Fruit fly (Drosophila melanogaster) whole organism, embryonic: ENCODE measurements around the gene Irbp18.

Source experiments
- CG10543 ChIP-seq: fragments of 200-800 bp; sonication (Bioruptor generic); optimal IDR thresholded peaks from 3 replicates; lab custom pipeline; 2017; ENCODE audit warnings: missing biosample characterization, mild to moderate bottlenecking, missing genetic modification characterization, moderate library complexity
- CG10565 ChIP-seq: fragments of 200-800 bp; sonication (Bioruptor generic); optimal IDR thresholded peaks from 3 replicates; lab custom pipeline; 2016; ENCODE audit warnings: missing biosample characterization, mild to moderate bottlenecking, missing genetic modification characterization
- CG11085 ChIP-seq: fragments of 200-800 bp; sonication (Bioruptor generic); IDR thresholded peaks from 2 replicates; pipeline ENCODE4 v1.3.6; 2022; ENCODE audit warnings: missing biosample characterization, missing genetic modification characterization
- CG12155 ChIP-seq: fragments of 200-800 bp; sonication (Bioruptor generic); optimal IDR thresholded peaks from 3 replicates; lab custom pipeline; 2016; ENCODE audit warnings: missing biosample characterization, missing genetic modification characterization
- CG14050 ChIP-seq: fragments of 200-800 bp; sonication (Bioruptor generic); IDR thresholded peaks from 3 replicates; pipeline ENCODE4 v1.3.6; 2022; ENCODE audit warnings: missing biosample characterization, missing genetic modification characterization
- CG14710 ChIP-seq: fragments of 200-800 bp; sonication (Bioruptor generic); optimal IDR thresholded peaks from 3 replicates; lab custom pipeline; 2019; ENCODE audit warnings: missing biosample characterization, mild to moderate bottlenecking, missing genetic modification characterization, moderate library complexity
- CG17186 ChIP-seq: fragments of 200-800 bp; sonication (Bioruptor generic); optimal IDR thresholded peaks from 3 replicates; lab custom pipeline; 2017; ENCODE audit warnings: missing biosample characterization, missing genetic modification reagents, missing genetic modification characterization
- CG17328 ChIP-seq: fragments of 200-800 bp; sonication (Bioruptor generic); IDR thresholded peaks from 2 replicates; pipeline ENCODE4 v1.3.6; 2022; ENCODE audit warnings: missing biosample characterization, missing genetic modification characterization
- CG17359 ChIP-seq: fragments of 200-800 bp; sonication (Bioruptor generic); optimal IDR thresholded peaks from 3 replicates; lab custom pipeline; 2018; ENCODE audit warnings: missing biosample characterization, mild to moderate bottlenecking, missing genetic modification characterization, moderate library complexity
- CG17912 ChIP-seq: fragments of 200-800 bp; sonication (Bioruptor generic); optimal IDR thresholded peaks from 2 replicates; lab custom pipeline; 2018; ENCODE audit warnings: missing biosample characterization, mild to moderate bottlenecking, missing genetic modification characterization
- CG1792 ChIP-seq: fragments of 200-800 bp; sonication (Bioruptor generic); optimal IDR thresholded peaks from 2 replicates; lab custom pipeline; 2016; ENCODE audit warnings: missing biosample characterization, missing genetic modification characterization
- CG18262 ChIP-seq: fragments of 200-800 bp; optimal IDR thresholded peaks from 3 replicates; lab custom pipeline; 2019; ENCODE audit warnings: missing biosample characterization, mild to moderate bottlenecking, missing genetic modification characterization, moderate library complexity
- CG31224 ChIP-seq: fragments of 200-800 bp; sonication (Bioruptor generic); IDR thresholded peaks from 2 replicates; pipeline ENCODE4 v1.3.6; 2022; ENCODE audit warnings: missing biosample characterization, missing genetic modification characterization
- CG31388 ChIP-seq: fragments of 200-800 bp; sonication (Bioruptor generic); optimal IDR thresholded peaks from 2 replicates; lab custom pipeline; 2016; ENCODE audit warnings: missing biosample characterization, missing genetic modification characterization
- CG4424 ChIP-seq: fragments of 200-800 bp; sonication (Bioruptor generic); optimal IDR thresholded peaks from 3 replicates; lab custom pipeline; 2016; ENCODE audit warnings: missing biosample characterization, missing genetic modification characterization
- CG4617 ChIP-seq: fragments of 200-800 bp; sonication (Bioruptor generic); optimal IDR thresholded peaks from 3 replicates; lab custom pipeline; 2016; ENCODE audit warnings: missing biosample characterization, missing genetic modification characterization, borderline replicate concordance
- CG7556 ChIP-seq: fragments of 200-800 bp; sonication (Bioruptor generic); optimal IDR thresholded peaks from 2 replicates; lab custom pipeline; 2017; ENCODE audit warnings: missing biosample characterization, mild to moderate bottlenecking, missing genetic modification characterization
- CG8359 ChIP-seq: fragments of 200-800 bp; sonication (Bioruptor generic); optimal IDR thresholded peaks from 2 replicates; lab custom pipeline; 2017; ENCODE audit warnings: missing biosample characterization, mild to moderate bottlenecking, missing genetic modification characterization, borderline replicate concordance
- D19A ChIP-seq: fragments of 200-800 bp; optimal IDR thresholded peaks from 3 replicates; lab custom pipeline; 2019; ENCODE audit warnings: missing biosample characterization, mild to moderate bottlenecking, missing genetic modification characterization, moderate library complexity
- Dek ChIP-seq: fragments of 200-800 bp; sonication (Bioruptor generic); optimal IDR thresholded peaks from 3 replicates; lab custom pipeline; 2019; ENCODE audit warnings: missing biosample characterization, mild to moderate bottlenecking, missing genetic modification characterization, moderate library complexity
- Drgx ChIP-seq: fragments of 200-800 bp; sonication (Bioruptor generic); IDR thresholded peaks from 2 replicates; pipeline ENCODE4 v1.3.6; 2022; ENCODE audit warnings: missing biosample characterization, missing genetic modification characterization
- E2f2 ChIP-seq: fragments of 200-800 bp; sonication (Bioruptor generic); IDR thresholded peaks from 2 replicates; pipeline ENCODE4 v1.3.6; 2022; ENCODE audit warnings: missing biosample characterization, missing genetic modification characterization
- Gug ChIP-seq: fragments of 200-800 bp; sonication (Bioruptor generic); IDR thresholded peaks from 4 replicates; pipeline ENCODE4 v1.3.6; 2022; ENCODE audit warnings: missing biosample characterization, missing genetic modification characterization
- HLH54F ChIP-seq: fragments of 200-800 bp; sonication (Bioruptor generic); optimal IDR thresholded peaks from 3 replicates; lab custom pipeline; 2016; ENCODE audit warnings: missing biosample characterization, missing genetic modification characterization
- HmgD ChIP-seq: fragments of 200-800 bp; sonication (Bioruptor generic); optimal IDR thresholded peaks from 3 replicates; lab custom pipeline; 2016; ENCODE audit warnings: missing biosample characterization, missing genetic modification characterization
- HmgZ ChIP-seq: fragments of 200-800 bp; sonication (Bioruptor generic); optimal IDR thresholded peaks from 2 replicates; lab custom pipeline; 2018; ENCODE audit warnings: missing biosample characterization, mild to moderate bottlenecking, missing genetic modification characterization
- Lhr ChIP-seq: fragments of 200-800 bp; sonication (Bioruptor generic); optimal IDR thresholded peaks from 3 replicates; lab custom pipeline; 2017; ENCODE audit warnings: mild to moderate bottlenecking, missing biosample characterization, missing genetic modification reagents, missing genetic modification characterization
- Lpt ChIP-seq: fragments of >200 bp; optimal IDR thresholded peaks from 2 replicates; lab custom pipeline; 2018; ENCODE audit warnings: missing biosample characterization, missing genetic modification characterization
- Tbp ChIP-seq: fragments of >200 bp; optimal IDR thresholded peaks from 2 replicates; lab custom pipeline; 2018; ENCODE audit warnings: missing biosample characterization, missing genetic modification characterization
- Xbp1 ChIP-seq: fragments of 200-800 bp; sonication (Bioruptor generic); optimal IDR thresholded peaks from 3 replicates; lab custom pipeline; 2016; ENCODE audit warnings: missing biosample characterization, mild to moderate bottlenecking, missing genetic modification characterization
- ato ChIP-seq: fragments of 200-800 bp; sonication (Bioruptor generic); IDR thresholded peaks from 2 replicates; pipeline ENCODE4 v1.3.6; 2022; ENCODE audit warnings: missing biosample characterization, missing genetic modification characterization; ENCODE audit not compliant: partially characterized antibody
- az2 ChIP-seq: fragments of 200-800 bp; sonication (Bioruptor generic); optimal IDR thresholded peaks from 3 replicates; lab custom pipeline; 2016; ENCODE audit warnings: missing biosample characterization, missing genetic modification characterization
- cg ChIP-seq: fragments of 200-800 bp; sonication (Bioruptor generic); optimal IDR thresholded peaks from 3 replicates; lab custom pipeline; 2019; ENCODE audit warnings: missing biosample characterization, mild to moderate bottlenecking, missing genetic modification characterization, moderate library complexity
- chinmo ChIP-seq: fragments of 200-800 bp; sonication (Bioruptor generic); IDR thresholded peaks from 4 replicates; pipeline ENCODE4 v1.3.6; 2022; ENCODE audit warnings: missing biosample characterization, missing genetic modification characterization; ENCODE audit not compliant: partially characterized antibody
- cwo ChIP-seq: fragments of 200-800 bp; sonication (Bioruptor generic); optimal IDR thresholded peaks from 3 replicates; lab custom pipeline; 2017; ENCODE audit warnings: missing biosample characterization, missing genetic modification characterization, mild to moderate bottlenecking, moderate library complexity, missing genetic modification reagents
- dm ChIP-seq: fragments of 200-800 bp; sonication (Bioruptor generic); optimal IDR thresholded peaks from 3 replicates; lab custom pipeline; 2016; ENCODE audit warnings: missing biosample characterization, missing genetic modification characterization
- ems ChIP-seq: fragments of 200-800 bp; sonication (Bioruptor generic); optimal IDR thresholded peaks from 3 replicates; lab custom pipeline; 2016; ENCODE audit warnings: missing biosample characterization, missing genetic modification characterization
- fd3F ChIP-seq: fragments of 200-800 bp; sonication (Bioruptor generic); optimal IDR thresholded peaks from 2 replicates; lab custom pipeline; 2018; ENCODE audit warnings: missing biosample characterization, mild to moderate bottlenecking, missing genetic modification characterization, moderate library complexity
- gcm ChIP-seq: fragments of 200-800 bp; sonication (Bioruptor generic); optimal IDR thresholded peaks from 2 replicates; lab custom pipeline; 2019; ENCODE audit warnings: missing biosample characterization, mild to moderate bottlenecking, missing genetic modification characterization, moderate library complexity
- hkb ChIP-seq, 2 experiments: fragments of 200-800 bp in 1 of 2; fragments of >200 bp in 1 of 2; sonication (Bioruptor generic) in 1 of 2; IDR thresholded peaks in 1 of 2; optimal IDR thresholded peaks in 1 of 2; 2 replicates each; pipeline versions ENCODE4 v1.3.6 to Lab custom; 2017 to 2022; ENCODE audit warnings: missing biosample characterization in 1 of 2, missing genetic modification characterization in 1 of 2
- hth ChIP-seq: fragments of >200 bp; optimal IDR thresholded peaks from 2 replicates; lab custom pipeline; 2017; ENCODE audit warnings: inconsistent platforms
- kay ChIP-seq: fragments of 200-800 bp; sonication (Bioruptor generic); optimal IDR thresholded peaks from 2 replicates; lab custom pipeline; 2016; ENCODE audit warnings: missing biosample characterization, missing genetic modification characterization
- lab ChIP-seq: fragments of 200-800 bp; sonication (Bioruptor generic); optimal IDR thresholded peaks from 3 replicates; lab custom pipeline; 2017; ENCODE audit warnings: missing biosample characterization, missing genetic modification characterization, mild to moderate bottlenecking, moderate library complexity, missing genetic modification reagents
- pb ChIP-seq: fragments of 200-800 bp; sonication (Bioruptor generic); optimal IDR thresholded peaks from 3 replicates; lab custom pipeline; 2016; ENCODE audit warnings: missing biosample characterization, missing genetic modification characterization
- prd ChIP-seq, 3 experiments: fragments of >200 bp in 2 of 3; fragments of 200-800 bp in 1 of 3; sonication (Bioruptor generic) in 1 of 3; optimal IDR thresholded peaks in 2 of 3; IDR thresholded peaks in 1 of 3; 2 replicates in 2 of 3; 3 replicates in 1 of 3; pipeline versions ENCODE4 v1.3.6 to Lab custom; 2017 to 2022; ENCODE audit warnings: missing biosample characterization in 1 of 3, missing genetic modification characterization in 1 of 3
- sc ChIP-seq, 3 experiments: fragments of >200 bp in 2 of 3; fragments of 200-800 bp in 1 of 3; sonication (Bioruptor generic) in 1 of 3; optimal IDR thresholded peaks; 2 replicates in 2 of 3; 3 replicates in 1 of 3; lab custom pipeline; 2017; ENCODE audit warnings: mild to moderate bottlenecking in 1 of 3, missing biosample characterization in 1 of 3, missing genetic modification characterization in 1 of 3, missing genetic modification reagents in 1 of 3
- sens-2 ChIP-seq: fragments of 200-800 bp; sonication (Bioruptor generic); IDR thresholded peaks from 2 replicates; pipeline ENCODE4 v1.3.6; 2022; ENCODE audit warnings: missing biosample characterization, missing genetic modification characterization
- unpg ChIP-seq: fragments of 200-800 bp; sonication (Bioruptor generic); optimal IDR thresholded peaks from 3 replicates; lab custom pipeline; 2018; ENCODE audit warnings: missing biosample characterization, mild to moderate bottlenecking, missing genetic modification characterization, moderate library complexity
- z ChIP-seq: fragments of 200-800 bp; sonication (Bioruptor generic); IDR thresholded peaks from 3 replicates; pipeline ENCODE4 v1.3.6; 2022; ENCODE audit warnings: missing biosample characterization, missing genetic modification characterization
- zf30C ChIP-seq: fragments of 200-800 bp; sonication (Bioruptor generic); optimal IDR thresholded peaks from 3 replicates; lab custom pipeline; 2018; ENCODE audit warnings: missing biosample characterization, mild to moderate bottlenecking, missing genetic modification characterization

The Irbp18 gene

dm6 chr3L:11107432-11107831, 9.4 kb upstream of the Irbp18 start, which contains the start of gene CG32073 (continued):
- TF ChIP-seq lab (peak; percentile 75), CG4424 (GFP tag; lab: Kevin White, UChicago) (peak; percentile 40), CG17912 (GFP tag; lab: Kevin White, UChicago) (no peak), ems (GFP tag; lab: Kevin White, UChicago) (no peak), CG1792 (GFP tag; lab: Kevin White, UChicago) (peak; percentile 52), cwo (GFP tag; lab: Kevin White, UChicago) (peak; percentile 64), D19A (tag; lab: Kevin White, UChicago) (peak; percentile 48), z (GFP tag; lab: Robert Waterston, UW) (no peak), HmgD (GFP tag; lab: Kevin White, UChicago) (no peak), Gug (GFP tag; lab: Robert Waterston, UW) (no peak), CG11085 (GFP tag; lab: Robert Waterston, UW) (no peak), fd3F (no peak), CG31388 (no peak), dm (no peak), HmgZ (tag; lab: Kevin White, UChicago) (no peak), az2 (no peak), HLH54F (GFP tag; lab: Kevin White, UChicago) (no peak), pb (GFP tag; lab: Kevin White, UChicago) (no peak), Drgx (GFP tag; lab: Robert Waterston, UW) (no peak), CG17359 (tag; lab: Kevin White, UChicago) (peak; percentile 10), Lpt (no peak), hth (lab: Kevin White, UChicago) (no peak), CG10565 (GFP tag; lab: Kevin White, UChicago) (no peak), sc (optimal IDR thresholded peaks at IDR 0.05; lab: Kevin White, UChicago) (no peak), sc (GFP tag; optimal IDR thresholded peaks at IDR 0.05; lab: Kevin White, UChicago) (no peak), zf30C (GFP tag; lab: Kevin White, UChicago) (no peak), CG4617 (no peak), CG17186 (GFP tag; lab: Kevin White, UChicago) (no peak), CG10543 (GFP tag; lab: Kevin White, UChicago) (peak; percentile 40), Tbp (GFP tag; lab: Kevin White, UChicago) (no peak), CG18262 (tag; lab: Kevin White, UChicago) (peak; percentile 43), CG7556 (peak; percentile 17), CG14050 (GFP tag; lab: Robert Waterston, UW) (no peak), cg (GFP tag; lab: Kevin White, UChicago) (no peak), hkb (optimal IDR thresholded peaks at IDR 0.05; lab: Kevin White, UChicago) (no peak), hkb (GFP tag; IDR thresholded peaks at IDR 0.05; lab: Robert Waterston, UW) (no peak), CG8359 (GFP tag; lab: Kevin White, UChicago) (no peak), Dek (peak; percentile 17), unpg (GFP tag; lab: Kevin White, UChicago) (peak; percentile 49), CG17328 (GFP tag; lab: Robert Waterston, UW) (no peak), CG31224 (GFP tag; lab: Robert Waterston, UW) (no peak), Xbp1 (no peak), sens-2 (GFP tag; lab: Robert Waterston, UW) (no peak), kay (GFP tag; lab: Kevin White, UChicago) (no peak), CG12155 (GFP tag; lab: Kevin White, UChicago) (no peak), chinmo (GFP tag; lab: Robert Waterston, UW) (no peak), CG14710 (peak; percentile 42), Lhr (GFP tag; lab: Kevin White, UChicago) (no peak), ato (GFP tag; lab: Robert Waterston, UW) (no peak), gcm (peak; percentile 23), E2f2 (GFP tag; lab: Robert Waterston, UW) (no peak), prd (optimal IDR thresholded peaks at IDR 0.05; lab: Kevin White, UChicago) (no peak), prd (GFP tag; IDR thresholded peaks at IDR 0.05; lab: Robert Waterston, UW) (no peak)
